Worm (Caenorhabditis elegans): ENCODE results near the gene F28G4.3.

The F28G4.3 gene

DNA sequence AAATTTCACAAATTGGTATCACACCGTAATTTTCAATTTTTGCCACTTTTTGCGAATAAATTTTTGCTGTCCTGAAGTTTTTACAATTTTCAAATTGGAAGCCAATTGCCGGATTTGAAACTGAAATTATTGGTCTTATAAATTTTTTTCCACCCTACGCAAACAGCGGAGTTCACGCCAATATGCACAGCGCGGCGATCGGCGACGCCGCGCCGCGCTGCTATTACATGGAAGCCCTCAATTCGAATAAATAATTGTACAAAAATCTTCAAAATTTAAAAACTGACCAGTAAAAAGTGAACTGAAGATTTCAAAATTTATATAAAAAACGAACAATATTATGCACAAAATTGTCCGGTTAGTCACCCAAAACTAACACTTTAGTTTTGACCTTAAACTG, 12.3 kb upstream of the F28G4.3 start:
- TF ChIP-seq nhr-12 (tag; optimal IDR thresholded peaks at IDR 0.05) (no peak), nhr-25 (tag; optimal IDR thresholded peaks at IDR 0.05) (no peak), pqm-1 (tag; optimal IDR thresholded peaks at IDR 0.05) (no peak)

DNA sequence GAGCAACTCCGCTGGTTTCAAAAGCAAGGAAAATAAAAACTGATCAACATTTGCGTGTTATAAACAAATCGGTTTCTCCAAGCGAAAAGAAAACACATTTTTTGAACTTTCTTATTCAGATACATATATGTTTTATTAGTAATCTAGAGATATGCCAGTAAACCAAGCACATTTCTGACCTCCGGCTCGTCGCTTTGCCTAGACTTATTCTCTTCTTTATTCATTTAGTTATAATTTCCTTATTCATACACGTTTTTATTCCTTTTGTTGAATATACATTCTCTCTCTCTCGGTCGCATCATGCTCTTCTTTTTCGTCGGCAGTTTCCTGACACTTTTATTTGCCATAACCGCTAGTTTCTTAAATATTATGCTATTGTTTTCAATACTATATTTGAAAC, 11.2 kb upstream of the F28G4.3 start, which contains the start of gene srbc-84:
Gene srbc-84 (plus strand): TSS at position 301 of the 400 bp plus-strand sequence.
- no peak for TF ChIP-seq lin-39 (tag; optimal IDR thresholded peaks at IDR 0.05)
- TF ChIP-seq sea-2 (GFP tag; optimal IDR thresholded peaks at IDR 0.05): no peak
- no peak for TF ChIP-seq nhr-12 (tag; optimal IDR thresholded peaks at IDR 0.05)
- no peak for TF ChIP-seq daf-12 (tag; optimal IDR thresholded peaks at IDR 0.05)
- no peak for TF ChIP-seq fkh-2 (tag; optimal IDR thresholded peaks at IDR 0.05)
- no peak for TF ChIP-seq ceh-9 (tag; optimal IDR thresholded peaks at IDR 0.05)
- no peak for TF ChIP-seq nhr-43 (tag; optimal IDR thresholded peaks at IDR 0.05; ENCODE audit: poor library complexity, severe bottlenecking)
- TF ChIP-seq zag-1 (tag; optimal IDR thresholded peaks at IDR 0.05): no peak
- TF ChIP-seq nhr-23 (tag; optimal IDR thresholded peaks at IDR 0.05): no peak
- no peak for TF ChIP-seq snpc-4 (tag; optimal IDR thresholded peaks at IDR 0.05)
- TF ChIP-seq pqm-1 (tag; optimal IDR thresholded peaks at IDR 0.05): no peak
- no peak for TF ChIP-seq ceh-82 (tag; optimal IDR thresholded peaks at IDR 0.05)
- no peak for TF ChIP-seq egl-5 (tag; optimal IDR thresholded peaks at IDR 0.05)
- no peak for TF ChIP-seq elt-3 (tag; optimal IDR thresholded peaks at IDR 0.05)
- TF ChIP-seq eor-1 (tag; optimal IDR thresholded peaks at IDR 0.05): no peak

DNA sequence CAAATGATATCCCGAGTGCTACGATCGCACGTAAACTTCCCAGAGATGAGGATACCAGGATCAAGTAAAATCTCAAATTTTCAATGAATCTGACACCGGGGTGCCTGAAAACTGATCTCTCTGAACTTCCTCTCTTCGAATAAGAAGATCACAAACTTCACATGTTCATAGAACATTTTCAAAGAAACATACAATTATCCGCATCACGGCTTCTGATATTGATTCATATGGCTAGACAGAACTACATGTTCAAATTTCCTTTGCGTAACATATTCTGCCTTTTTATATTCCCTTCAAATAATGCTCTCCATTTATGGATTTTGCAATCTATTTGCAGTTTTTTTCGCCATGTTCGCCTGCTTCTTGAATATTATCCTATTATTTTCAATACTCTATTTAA, 9.6 kb upstream of the F28G4.3 start, which contains the start of gene srbc-83:
Gene srbc-83 (plus strand): TSS at position 301 of the 400 bp plus-strand sequence.
- no peak for TF ChIP-seq lin-39 (tag; optimal IDR thresholded peaks at IDR 0.05)
- no peak for TF ChIP-seq egl-5 (tag; optimal IDR thresholded peaks at IDR 0.05)
- no peak for TF ChIP-seq daf-12 (tag; optimal IDR thresholded peaks at IDR 0.05)
- no peak for TF ChIP-seq nhr-77 (tag; optimal IDR thresholded peaks at IDR 0.05)
- TF ChIP-seq nhr-43 (tag; optimal IDR thresholded peaks at IDR 0.05; ENCODE audit: poor library complexity, severe bottlenecking): no peak
- TF ChIP-seq nhr-25 (tag; optimal IDR thresholded peaks at IDR 0.05): no peak
- no peak for TF ChIP-seq tbx-2 (tag; optimal IDR thresholded peaks at IDR 0.05)
- TF ChIP-seq unc-62 (GFP tag; optimal IDR thresholded peaks at IDR 0.05): no peak
- no peak for TF ChIP-seq fos-1 (tag; optimal IDR thresholded peaks at IDR 0.05)
- no peak for TF ChIP-seq nhr-67 (tag; optimal IDR thresholded peaks at IDR 0.05)
- no peak for TF ChIP-seq ceh-28 (tag; optimal IDR thresholded peaks at IDR 0.05)
- no peak for TF ChIP-seq nhr-12 (tag; optimal IDR thresholded peaks at IDR 0.05)
- no peak for TF ChIP-seq nhr-28 (tag; optimal IDR thresholded peaks at IDR 0.05)
- TF ChIP-seq lin-15B (tag; optimal IDR thresholded peaks at IDR 0.05): no peak

DNA sequence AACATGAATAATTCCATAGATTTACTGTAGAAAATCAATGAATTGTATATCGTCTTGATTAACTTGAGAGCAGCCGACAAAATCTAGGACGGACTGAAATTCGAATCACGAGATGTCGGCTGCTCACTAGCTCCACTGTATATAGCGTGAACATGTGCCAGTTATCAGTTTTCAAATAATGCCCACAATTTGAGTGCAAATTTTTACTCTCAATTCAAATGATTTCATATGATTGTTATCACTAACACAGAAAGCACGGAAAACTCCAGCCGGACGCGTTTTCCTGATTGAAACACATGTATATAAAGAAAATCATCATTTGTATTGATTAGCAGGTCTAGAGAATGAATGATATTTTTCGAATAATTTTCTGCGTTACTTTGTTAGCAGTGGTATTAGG, 4.9 kb upstream of the F28G4.3 start, which contains the start of gene oac-5:
Gene oac-5 (plus strand): TSS at position 301 of the 400 bp plus-strand sequence.
- TF ChIP-seq elt-2 (tag; optimal IDR thresholded peaks at IDR 0.05) (peak; percentile 42), pqm-1 (tag; optimal IDR thresholded peaks at IDR 0.05) (peak; percentile 12), ztf-11 (tag; optimal IDR thresholded peaks at IDR 0.05) (no peak), lin-39 (tag; optimal IDR thresholded peaks at IDR 0.05) (no peak)

DNA sequence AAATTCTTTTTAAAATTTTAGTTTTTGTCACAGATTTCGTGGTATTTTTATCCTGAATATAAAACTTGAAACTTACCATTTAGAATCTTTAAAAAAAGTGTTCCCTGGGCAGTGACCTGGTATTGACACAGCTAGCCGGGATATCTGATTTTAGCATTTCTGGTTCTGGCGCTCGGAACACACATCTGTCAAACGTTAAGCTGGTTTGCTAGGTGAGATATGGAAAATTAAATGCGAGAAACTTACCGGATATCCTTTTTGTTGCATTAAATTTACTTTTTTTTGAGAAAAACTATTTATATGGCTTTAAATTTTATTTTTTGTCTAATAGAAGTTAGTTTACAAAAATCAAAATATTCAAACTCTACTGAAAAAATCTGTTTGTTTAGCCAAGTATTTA, 1.7 kb downstream of the F28G4.3 start, which contains the start of gene F28G4.4:
Gene F28G4.4 (minus strand): TSS at position 101 of the 400 bp plus-strand sequence.
- TF ChIP-seq R02D3.7 (tag; optimal IDR thresholded peaks at IDR 0.05): no peak
- TF ChIP-seq ceh-82 (tag; optimal IDR thresholded peaks at IDR 0.05): no peak
- TF ChIP-seq ceh-28 (tag; optimal IDR thresholded peaks at IDR 0.05): no peak
- no peak for TF ChIP-seq daf-12 (tag; optimal IDR thresholded peaks at IDR 0.05)
- TF ChIP-seq unc-62 (GFP tag; optimal IDR thresholded peaks at IDR 0.05): no peak
- TF ChIP-seq elt-3 (tag; optimal IDR thresholded peaks at IDR 0.05): no peak
- no peak for TF ChIP-seq aly-2 (tag; optimal IDR thresholded peaks at IDR 0.05)
- TF ChIP-seq ceh-16 (tag; optimal IDR thresholded peaks at IDR 0.05): no peak
- TF ChIP-seq lin-39 (tag; optimal IDR thresholded peaks at IDR 0.05): no peak
- no peak for TF ChIP-seq tbx-2 (tag; optimal IDR thresholded peaks at IDR 0.05)
- no peak for TF ChIP-seq egl-27 (tag; optimal IDR thresholded peaks at IDR 0.05)
- no peak for TF ChIP-seq nhr-28 (tag; optimal IDR thresholded peaks at IDR 0.05)
- no peak for TF ChIP-seq unc-39 (tag; optimal IDR thresholded peaks at IDR 0.05)
- no peak for TF ChIP-seq ama-1 (optimal IDR thresholded peaks at IDR 0.05)

DNA sequence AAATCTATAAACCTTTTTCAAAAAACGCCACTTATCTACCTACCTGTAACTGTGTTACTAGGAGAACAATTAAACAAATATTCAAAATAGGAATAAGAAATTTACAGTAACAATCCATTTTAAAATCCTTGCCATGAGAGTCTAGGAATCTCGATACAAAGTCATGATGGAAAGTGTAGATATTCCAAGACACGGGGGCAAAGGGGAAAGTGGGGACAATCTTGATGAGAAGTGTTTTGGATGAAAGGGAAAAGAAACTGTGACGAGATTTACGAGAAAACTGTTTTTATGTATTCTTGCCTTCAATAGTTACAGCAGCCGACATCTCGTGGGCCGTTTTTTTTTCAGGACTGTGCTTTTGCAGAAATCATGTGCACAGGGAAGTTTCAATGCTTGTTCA, 5.4 kb downstream of the F28G4.3 start, which contains the start of gene F28G4.2:
Gene F28G4.2 (minus strand): TSS at position 175 of the 400 bp plus-strand sequence.
- TF ChIP-seq eor-1 (tag; optimal IDR thresholded peaks at IDR 0.05): no peak
- TF ChIP-seq ceh-9 (tag; optimal IDR thresholded peaks at IDR 0.05): no peak
- TF ChIP-seq ceh-82 (tag; optimal IDR thresholded peaks at IDR 0.05): no peak
- TF ChIP-seq jun-1 (tag; optimal IDR thresholded peaks at IDR 0.05): no peak
- TF ChIP-seq pqm-1 (tag; optimal IDR thresholded peaks at IDR 0.05): no peak
- TF ChIP-seq egl-5 (tag; optimal IDR thresholded peaks at IDR 0.05): no peak
- TF ChIP-seq unc-39 (tag; optimal IDR thresholded peaks at IDR 0.05): no peak
- TF ChIP-seq daf-12 (tag; optimal IDR thresholded peaks at IDR 0.05): no peak
- no peak for TF ChIP-seq tbx-2 (tag; optimal IDR thresholded peaks at IDR 0.05)
- TF ChIP-seq elt-3 (tag; optimal IDR thresholded peaks at IDR 0.05): no peak
- TF ChIP-seq egl-27 (tag; optimal IDR thresholded peaks at IDR 0.05): no peak
- no peak for TF ChIP-seq pha-4 (tag; optimal IDR thresholded peaks at IDR 0.05)
- no peak for TF ChIP-seq fos-1 (tag; optimal IDR thresholded peaks at IDR 0.05)
- TF ChIP-seq nhr-11 (tag; optimal IDR thresholded peaks at IDR 0.05): no peak
- TF ChIP-seq skn-1 (tag; optimal IDR thresholded peaks at IDR 0.05): no peak

Data from whole organism, L3 larva.